Worm (Caenorhabditis elegans) whole organism, L4 larva: Measurements from ENCODE around the gene C52E2.2.
A peak's percentile ranks its signal among the peaks of the same experiment; 100 is the strongest.

ENCODE experiments used
- F10B5.3 ChIP-seq: sonication (generic microtip); optimal IDR thresholded peaks from 2 replicates; lab custom pipeline; 2016; ENCODE audit warnings: mild to moderate bottlenecking, missing genetic modification characterization, missing compliant biosample characterization
- F26F4.8 ChIP-seq: fragments of 200-800 bp; sonication (Bioruptor generic); conservative IDR thresholded peaks from 2 replicates; pipeline ENCODE4 v1.3.6; 2022; ENCODE audit warnings: missing genetic modification characterization, missing compliant biosample characterization
- T20F7.1 ChIP-seq: fragments of 200-800 bp; sonication (Bioruptor generic); optimal IDR thresholded peaks from 2 replicates; lab custom pipeline; 2018; ENCODE audit warnings: mild to moderate bottlenecking, missing genetic modification characterization, missing compliant biosample characterization
- T26A8.4 ChIP-seq: fragments of 200-800 bp; sonication (Bioruptor generic); IDR thresholded peaks from 2 replicates; pipeline ENCODE4 v1.3.6; 2022; ENCODE audit warnings: missing genetic modification characterization, missing compliant biosample characterization
- Y5F2A.4 ChIP-seq: fragments of 200-800 bp; sonication (Bioruptor generic); optimal IDR thresholded peaks from 2 replicates; lab custom pipeline; 2018; ENCODE audit warnings: mild to moderate bottlenecking, missing genetic modification characterization, missing compliant biosample characterization
- ZK337.2 ChIP-seq: fragments of 200-800 bp; sonication (Bioruptor generic); IDR thresholded peaks from 2 replicates; pipeline ENCODE4 v1.3.6; 2022; ENCODE audit warnings: missing genetic modification reagents, missing genetic modification characterization, missing compliant biosample characterization
- aly-2 ChIP-seq: sonication (generic microtip); optimal IDR thresholded peaks from 2 replicates; lab custom pipeline; 2018; ENCODE audit warnings: missing biosample characterization, missing genetic modification characterization
- ama-1 ChIP-seq: fragments of 150-350 bp; optimal IDR thresholded peaks from 2 replicates; lab custom pipeline; 2014; ENCODE audit warnings: inconsistent platforms, mixed read lengths
- arid-1 ChIP-seq: fragments of 200-800 bp; sonication (Bioruptor generic); conservative IDR thresholded peaks from 2 replicates; pipeline ENCODE4 v1.3.6; 2022; ENCODE audit warnings: missing genetic modification reagents, missing genetic modification characterization, missing compliant biosample characterization
- ceh-28 ChIP-seq: fragments of 150-350 bp; optimal IDR thresholded peaks from 2 replicates; lab custom pipeline; 2014; ENCODE audit warnings: missing biosample characterization, missing genetic modification reagents, missing genetic modification characterization
- ceh-62 ChIP-seq: sonication (generic microtip); optimal IDR thresholded peaks from 2 replicates; lab custom pipeline; 2017; ENCODE audit warnings: missing biosample characterization, missing genetic modification characterization
- ceh-82 ChIP-seq: sonication (generic microtip); optimal IDR thresholded peaks from 2 replicates; lab custom pipeline; 2017; ENCODE audit warnings: missing biosample characterization, missing genetic modification characterization
- cey-2 ChIP-seq: sonication (generic microtip); optimal IDR thresholded peaks from 3 replicates; lab custom pipeline; 2017; ENCODE audit warnings: missing genetic modification characterization, mild to moderate bottlenecking, missing compliant biosample characterization, antibody characterized with exemption, borderline replicate concordance; ENCODE audit not compliant: insufficient read depth
- ctbp-1 ChIP-seq: fragments of 200-800 bp; sonication (Bioruptor generic); IDR thresholded peaks from 2 replicates; pipeline ENCODE4 v1.3.6; 2022; ENCODE audit warnings: missing genetic modification reagents, missing genetic modification characterization, missing compliant biosample characterization
- daf-12 ChIP-seq: fragments of 150-350 bp; optimal IDR thresholded peaks from 2 replicates; lab custom pipeline; 2014; ENCODE audit warnings: missing biosample characterization, missing genetic modification reagents, missing genetic modification characterization
- daf-8 ChIP-seq: fragments of 200-800 bp; sonication (Bioruptor generic); IDR thresholded peaks from 2 replicates; pipeline ENCODE4 v1.3.6; 2022; ENCODE audit warnings: missing genetic modification characterization, missing compliant biosample characterization
- dmd-8 ChIP-seq: fragments of 200-800 bp; sonication (Bioruptor generic); IDR thresholded peaks from 2 replicates; pipeline ENCODE4 v1.3.6; 2022; ENCODE audit warnings: missing genetic modification characterization, missing compliant biosample characterization
- dmd-9 ChIP-seq: fragments of 200-800 bp; sonication (Bioruptor generic); IDR thresholded peaks from 2 replicates; pipeline ENCODE4 v1.3.6; 2022; ENCODE audit warnings: missing genetic modification reagents, missing genetic modification characterization, missing compliant biosample characterization
- duxl-1 ChIP-seq: sonication (generic microtip); optimal IDR thresholded peaks from 2 replicates; lab custom pipeline; 2016; ENCODE audit warnings: mild to moderate bottlenecking, missing genetic modification characterization, moderate library complexity, missing compliant biosample characterization; ENCODE audit not compliant: poor library complexity
- dve-1 ChIP-seq: sonication (generic microtip); optimal IDR thresholded peaks from 2 replicates; lab custom pipeline; 2017; ENCODE audit warnings: antibody characterized with exemption, mild to moderate bottlenecking, missing genetic modification characterization, missing compliant biosample characterization; ENCODE audit not compliant: insufficient read depth
- egl-27 ChIP-seq: sonication (generic microtip); optimal IDR thresholded peaks from 3 replicates; lab custom pipeline; 2017; ENCODE audit warnings: missing biosample characterization, missing genetic modification reagents, missing genetic modification characterization
- egl-43 ChIP-seq: fragments of 200-800 bp; sonication (Bioruptor generic); IDR thresholded peaks from 2 replicates; pipeline ENCODE4 v1.3.6; 2022; ENCODE audit warnings: missing genetic modification reagents, missing genetic modification characterization, missing compliant biosample characterization
- gei-8 ChIP-seq: fragments of 200-800 bp; sonication (Bioruptor generic); optimal IDR thresholded peaks from 2 replicates; lab custom pipeline; 2018; ENCODE audit warnings: mild to moderate bottlenecking, missing genetic modification characterization, missing compliant biosample characterization
- hlh-11 ChIP-seq: fragments of 200-800 bp; sonication (Bioruptor generic); optimal IDR thresholded peaks from 2 replicates; lab custom pipeline; 2018; ENCODE audit warnings: mild to moderate bottlenecking, missing genetic modification characterization, missing compliant biosample characterization
- jun-1 ChIP-seq: fragments of 150-350 bp; optimal IDR thresholded peaks from 2 replicates; lab custom pipeline; 2014; ENCODE audit warnings: missing biosample characterization, missing genetic modification reagents, missing genetic modification characterization
- lim-7 ChIP-seq: fragments of 200-800 bp; sonication (Bioruptor generic); IDR thresholded peaks from 2 replicates; pipeline ENCODE4 v1.3.6; 2022; ENCODE audit warnings: missing genetic modification characterization, missing compliant biosample characterization
- lin-1 ChIP-seq: fragments of 200-800 bp; sonication (Bioruptor generic); IDR thresholded peaks from 2 replicates; pipeline ENCODE4 v1.3.6; 2022; ENCODE audit warnings: missing genetic modification reagents, missing genetic modification characterization, missing compliant biosample characterization
- lin-15B ChIP-seq: fragments of 150-350 bp; sonication (generic microtip); optimal IDR thresholded peaks from 3 replicates; lab custom pipeline; 2014; ENCODE audit warnings: missing biosample characterization, missing genetic modification characterization
- lin-38 ChIP-seq: fragments of 200-800 bp; sonication (Bioruptor generic); IDR thresholded peaks from 2 replicates; pipeline ENCODE4 v1.3.6; 2022; ENCODE audit warnings: missing genetic modification reagents, missing genetic modification characterization, missing compliant biosample characterization
- lin-39 ChIP-seq: fragments of 150-350 bp; optimal IDR thresholded peaks from 2 replicates; lab custom pipeline; 2014; ENCODE audit warnings: missing biosample characterization, missing genetic modification reagents, missing genetic modification characterization
- mdt-29 ChIP-seq: fragments of 200-800 bp; sonication (Bioruptor generic); IDR thresholded peaks from 2 replicates; pipeline ENCODE4 v1.3.6; 2022; ENCODE audit warnings: missing genetic modification reagents, missing genetic modification characterization, missing compliant biosample characterization
- mxl-3 ChIP-seq: fragments of 200-800 bp; sonication (Bioruptor generic); optimal IDR thresholded peaks from 2 replicates; lab custom pipeline; 2018; ENCODE audit warnings: mild to moderate bottlenecking, missing genetic modification characterization, missing compliant biosample characterization
- nhr-111 ChIP-seq: fragments of 200-800 bp; sonication (Bioruptor generic); optimal IDR thresholded peaks from 2 replicates; lab custom pipeline; 2018; ENCODE audit warnings: mild to moderate bottlenecking, missing genetic modification characterization, missing compliant biosample characterization
- nhr-48 ChIP-seq: sonication (generic microtip); optimal IDR thresholded peaks from 2 replicates; lab custom pipeline; 2016; ENCODE audit warnings: mild to moderate bottlenecking, missing genetic modification characterization, missing compliant biosample characterization
- nhr-77 ChIP-seq: fragments of 150-350 bp; optimal IDR thresholded peaks from 2 replicates; lab custom pipeline; 2014; ENCODE audit warnings: missing biosample characterization, missing genetic modification characterization
- pha-4 ChIP-seq, 2 experiments: fragments of 150-350 bp in 1 of 2; fragments of 200-800 bp in 1 of 2; sonication (Bioruptor generic) in 1 of 2; IDR thresholded peaks in 1 of 2; optimal IDR thresholded peaks in 1 of 2; 2 replicates each; pipeline versions ENCODE4 v1.3.6 to Lab custom; 2014 to 2022; ENCODE audit warnings: missing genetic modification characterization in 2 of 2, missing genetic modification reagents in 2 of 2, missing biosample characterization in 1 of 2, missing compliant biosample characterization in 1 of 2
- php-3 ChIP-seq: fragments of 200-800 bp; sonication (Bioruptor generic); IDR thresholded peaks from 2 replicates; pipeline ENCODE4 v1.3.6; 2022; ENCODE audit warnings: missing genetic modification reagents, missing genetic modification characterization, missing compliant biosample characterization
- pqm-1 ChIP-seq: sonication (generic microtip); optimal IDR thresholded peaks from 2 replicates; lab custom pipeline; 2017; ENCODE audit warnings: missing biosample characterization, missing genetic modification characterization
- saeg-2 ChIP-seq: fragments of 200-800 bp; sonication (Bioruptor generic); IDR thresholded peaks from 2 replicates; pipeline ENCODE4 v1.3.6; 2022; ENCODE audit warnings: missing genetic modification reagents, missing genetic modification characterization, missing compliant biosample characterization
- set-16 ChIP-seq: fragments of 200-800 bp; sonication (Bioruptor generic); IDR thresholded peaks from 2 replicates; pipeline ENCODE4 v1.3.6; 2022; ENCODE audit warnings: missing genetic modification reagents, missing genetic modification characterization, missing compliant biosample characterization
- snpc-1.2 ChIP-seq: fragments of 200-800 bp; sonication (Bioruptor generic); IDR thresholded peaks from 2 replicates; pipeline ENCODE4 v1.3.6; 2022; ENCODE audit warnings: missing genetic modification reagents, missing genetic modification characterization, missing compliant biosample characterization
- unc-62 ChIP-seq, 3 experiments: fragments of 150-350 bp in 1 of 3; sonication (generic microtip); optimal IDR thresholded peaks in 2 of 3; peaks in 1 of 3; 1 replicate in 1 of 3; 2 replicates in 2 of 3; lab custom pipeline; 2014 to 2017; ENCODE audit warnings: missing biosample characterization in 3 of 3, missing genetic modification characterization in 3 of 3, missing genetic modification reagents in 3 of 3, missing genotype in 1 of 3
- zfp-3 ChIP-seq: fragments of 200-800 bp; sonication (Bioruptor generic); conservative IDR thresholded peaks from 2 replicates; pipeline ENCODE4 v1.3.6; 2022; ENCODE audit warnings: missing genetic modification reagents, missing genetic modification characterization, missing compliant biosample characterization

Gene C52E2.2

ce11 chrII:1844552-1844951 lies 8.1 kb upstream of the C52E2.2 start:
- TF ChIP-seq daf-12, result no peak
- no peak for TF ChIP-seq ceh-28
- TF ChIP-seq arid-1 (GFP tag; lab: Robert Waterston, UW), result no peak
- TF ChIP-seq mdt-29 (GFP tag; lab: Robert Waterston, UW), result no peak
- TF ChIP-seq ceh-62 (tag; lab: Kevin White, UChicago), result no peak
- no peak for TF ChIP-seq unc-62 (GFP tag; optimal IDR thresholded peaks at IDR 0.05 in 1 of 2; lab: Kevin White, UChicago)
- TF ChIP-seq unc-62 (tag; optimal IDR thresholded peaks at IDR 0.05; lab: Kevin White, UChicago), result no peak
- TF ChIP-seq hlh-11 (tag; lab: Kevin White, UChicago), result no peak
- no peak for TF ChIP-seq snpc-1.2 (GFP tag; lab: Robert Waterston, UW)
- no peak for TF ChIP-seq ama-1 (lab: Kevin White, UChicago)
- TF ChIP-seq pha-4 (GFP tag; IDR thresholded peaks at IDR 0.05; lab: Robert Waterston, UW), result no peak
- no peak for TF ChIP-seq pha-4 (tag; optimal IDR thresholded peaks at IDR 0.05; lab: Kevin White, UChicago)
- TF ChIP-seq mxl-3 (GFP tag; lab: Kevin White, UChicago), result no peak
- TF ChIP-seq lin-1 (GFP tag; lab: Robert Waterston, UW), result no peak
- TF ChIP-seq lin-39, result no peak

- peak in 1 of 2 experiments; percentile 10 for TF ChIP-seq unc-62 (GFP tag; optimal IDR thresholded peaks at IDR 0.05 in 1 of 2; lab: Kevin White, UChicago)
- TF ChIP-seq unc-62 (tag; optimal IDR thresholded peaks at IDR 0.05; lab: Kevin White, UChicago), result no peak
- peak; percentile 91 for TF ChIP-seq duxl-1
- 0 out of 2 replicates have a peak, but pooled peaks have one; percentile 51 for TF ChIP-seq egl-43 (GFP tag; lab: Robert Waterston, UW)
- TF ChIP-seq nhr-77 (tag; lab: Kevin White, UChicago), result no peak
Observed at ce11 chrII:1848109-1848508, 4.5 kb upstream of the C52E2.2 start, which contains the start of gene fbxb-97. Gene fbxb-97 (minus strand): TSS chrII:1848161.

ce11 chrII:1850299-1850698 lies 2.3 kb upstream of the C52E2.2 start, which contains the start of gene fbxb-96:
Gene fbxb-96 (minus strand): TSS chrII:1850399.
- no peak for TF ChIP-seq saeg-2
- TF ChIP-seq ceh-28, result no peak
- TF ChIP-seq Y5F2A.4, result no peak
- no peak for TF ChIP-seq dve-1 (tag; lab: Kevin White, UChicago)
- no peak for TF ChIP-seq pqm-1 (tag; lab: Kevin White, UChicago)
- no peak for TF ChIP-seq dmd-8 (GFP tag; lab: Robert Waterston, UW)
- TF ChIP-seq nhr-77 (tag; lab: Kevin White, UChicago), result no peak
- TF ChIP-seq cey-2, result no peak
- no peak for TF ChIP-seq ZK337.2 (GFP tag; lab: Robert Waterston, UW)
- no peak for TF ChIP-seq aly-2 (tag; lab: Kevin White, UChicago)
- TF ChIP-seq F10B5.3 (tag; lab: Kevin White, UChicago), result no peak
- no peak for TF ChIP-seq T26A8.4 (GFP tag; lab: Robert Waterston, UW)
- TF ChIP-seq ceh-62 (tag; lab: Kevin White, UChicago), result no peak
- no peak for TF ChIP-seq F26F4.8 (GFP tag; lab: Robert Waterston, UW)
- TF ChIP-seq T20F7.1, result no peak
- TF ChIP-seq lim-7, result no peak
- no peak for TF ChIP-seq gei-8 (GFP tag; lab: Kevin White, UChicago)

- no peak for TF ChIP-seq nhr-111 (GFP tag; lab: Kevin White, UChicago)
- TF ChIP-seq hlh-11 (tag; lab: Kevin White, UChicago), result peak; percentile 6
Observed at ce11 chrII:1850840-1851294, 1.7 kb upstream of the C52E2.2 start, which contains the start of gene C52E2.3. Gene C52E2.3 (plus strand): TSS chrII:1851244.

DNA sequence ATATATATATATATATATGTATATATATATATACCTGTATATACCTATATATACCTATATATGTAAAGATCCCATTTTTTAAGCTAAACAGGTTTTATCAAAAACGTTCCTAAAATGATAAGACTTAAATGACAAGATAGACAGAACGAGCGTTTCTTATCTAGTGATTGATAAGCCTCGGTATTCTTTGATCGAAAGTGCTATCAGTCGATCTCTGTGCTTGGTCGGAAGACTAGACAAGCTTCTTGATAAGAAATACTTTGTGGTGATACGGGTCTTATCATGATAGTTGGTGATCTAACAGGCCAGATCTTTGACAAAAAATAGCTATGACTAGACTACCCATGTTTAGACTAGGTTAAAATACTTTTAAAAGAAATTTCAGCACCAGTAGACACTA lies 887 bp upstream of the C52E2.2 start:
- TF ChIP-seq daf-8 (GFP tag; lab: Robert Waterston, UW) (no peak), php-3 (GFP tag; lab: Robert Waterston, UW) (peak; percentile 90), ceh-82 (tag; lab: Kevin White, UChicago) (no peak), jun-1 (tag; lab: Kevin White, UChicago) (peak; percentile 34), nhr-48 (tag; lab: Kevin White, UChicago) (no peak), dmd-9 (GFP tag; lab: Robert Waterston, UW) (no peak), nhr-77 (tag; lab: Kevin White, UChicago) (peak; percentile 94), dve-1 (tag; lab: Kevin White, UChicago) (no peak), egl-27 (tag; lab: Kevin White, UChicago) (no peak), ama-1 (lab: Kevin White, UChicago) (no peak), lin-15B (tag; lab: Kevin White, UChicago) (no peak), zfp-3 (no peak), ctbp-1 (GFP tag; lab: Robert Waterston, UW) (no peak), lin-38 (GFP tag; lab: Robert Waterston, UW) (no peak), set-16 (GFP tag; lab: Robert Waterston, UW) (no peak)
